Worm (Caenorhabditis elegans) whole organism, early embryonic: Measurements from ENCODE around the gene ssup-72.

Experiments
- B0310.2 ChIP-seq: sonication (generic microtip); optimal IDR thresholded peaks from 2 replicates; lab custom pipeline; 2016; ENCODE audit warnings: mild to moderate bottlenecking, missing genetic modification characterization, missing compliant biosample characterization
- F13C5.2 ChIP-seq: sonication (generic microtip); optimal IDR thresholded peaks from 2 replicates; lab custom pipeline; 2017; ENCODE audit warnings: mild to moderate bottlenecking, missing genetic modification characterization, inconsistent platforms, missing compliant biosample characterization
- aly-1 ChIP-seq: sonication (generic microtip); optimal IDR thresholded peaks from 2 replicates; lab custom pipeline; 2016; ENCODE audit warnings: missing genetic modification characterization, missing compliant biosample characterization
- ama-1 ChIP-seq: fragments of 150-350 bp; optimal IDR thresholded peaks from 2 replicates; lab custom pipeline; 2014
- ceh-13 ChIP-seq: fragments of 200-800 bp; sonication (Bioruptor generic); optimal IDR thresholded peaks from 2 replicates; lab custom pipeline; 2018; ENCODE audit warnings: mild to moderate bottlenecking, missing genetic modification characterization, missing compliant biosample characterization
- ceh-36 ChIP-seq: sonication (generic microtip); optimal IDR thresholded peaks from 2 replicates; lab custom pipeline; 2016; ENCODE audit warnings: missing genetic modification characterization, inconsistent platforms, missing compliant biosample characterization
- ets-7 ChIP-seq: sonication (generic microtip); optimal IDR thresholded peaks from 2 replicates; lab custom pipeline; 2016; ENCODE audit warnings: missing genotype, missing genetic modification characterization, missing compliant biosample characterization
- flt-1 ChIP-seq: fragments of 200-800 bp; sonication (Bioruptor generic); IDR thresholded peaks from 2 replicates; pipeline ENCODE4 v1.3.6; 2022; ENCODE audit warnings: missing genetic modification characterization, missing compliant biosample characterization
- hmbx-1 ChIP-seq: sonication (generic microtip); optimal IDR thresholded peaks from 2 replicates; lab custom pipeline; 2016; ENCODE audit warnings: mild to moderate bottlenecking, missing genetic modification characterization, missing compliant biosample characterization
- hmg-4 ChIP-seq: fragments of 200-800 bp; sonication (Bioruptor generic); optimal IDR thresholded peaks from 2 replicates; lab custom pipeline; 2018; ENCODE audit warnings: mild to moderate bottlenecking, missing genetic modification characterization, missing compliant biosample characterization
- hnd-1 ChIP-seq: sonication (generic microtip); optimal IDR thresholded peaks from 2 replicates; lab custom pipeline; 2016; ENCODE audit warnings: missing genetic modification characterization, missing compliant biosample characterization
- pes-1 ChIP-seq: fragments of 200-800 bp; sonication (Bioruptor generic); IDR thresholded peaks from 2 replicates; pipeline ENCODE4 v1.3.6; 2022; ENCODE audit warnings: missing genetic modification reagents, missing genetic modification characterization, missing compliant biosample characterization
- scrt-1 ChIP-seq: fragments of 200-800 bp; sonication (Bioruptor generic); IDR thresholded peaks from 2 replicates; pipeline ENCODE4 v1.3.6; 2022; ENCODE audit warnings: missing genetic modification characterization, missing compliant biosample characterization
- sea-1 ChIP-seq: fragments of 200-800 bp; sonication (Bioruptor generic); conservative IDR thresholded peaks from 2 replicates; pipeline ENCODE4 v1.3.6; 2022; ENCODE audit warnings: missing genetic modification characterization, missing compliant biosample characterization
- tbx-11 ChIP-seq: fragments of 200-800 bp; sonication (Bioruptor generic); IDR thresholded peaks from 2 replicates; pipeline ENCODE4 v1.3.6; 2022; ENCODE audit warnings: missing genetic modification characterization, missing compliant biosample characterization
- tbx-37 ChIP-seq: fragments of 200-800 bp; sonication (Bioruptor generic); conservative IDR thresholded peaks from 2 replicates; pipeline ENCODE4 v1.3.6; 2022; ENCODE audit warnings: missing genetic modification reagents, missing genetic modification characterization, missing compliant biosample characterization
- tra-4 ChIP-seq: sonication (generic microtip); optimal IDR thresholded peaks from 2 replicates; lab custom pipeline; 2017; ENCODE audit warnings: missing genetic modification characterization, missing compliant biosample characterization

Gene ssup-72

DNA sequence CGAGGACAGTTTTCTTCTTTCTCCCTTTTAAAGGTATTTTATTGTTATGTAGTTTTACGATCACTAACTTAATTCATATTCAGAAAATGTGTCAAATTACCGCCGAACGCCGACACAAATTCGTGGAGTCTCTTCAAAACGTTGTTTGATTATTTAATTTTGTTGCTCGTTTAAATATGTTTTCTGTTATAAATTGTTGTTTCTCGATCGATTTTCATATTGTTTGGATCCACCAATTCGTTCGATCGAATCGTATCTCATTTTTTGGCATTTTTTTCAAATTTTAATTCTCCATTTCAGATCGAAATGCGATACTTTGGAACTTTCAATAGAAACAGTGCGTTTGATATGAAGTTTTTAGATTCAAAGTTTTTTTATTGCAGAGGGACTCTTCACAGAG, 33.8 kb upstream of the ssup-72 start, which contains the start of gene F41G3.6:
TSS of gene F41G3.6 (plus strand) at position 301 of the 400 bp plus-strand sequence.
- TF ChIP-seq flt-1 (GFP tag; lab: Robert Waterston, UW) (no peak), sea-1 (GFP tag; lab: Robert Waterston, UW) (no peak), tra-4 (tag; lab: Kevin White, UChicago) (no peak), pes-1 (no peak), tbx-37 (no peak), tbx-11 (GFP tag; lab: Robert Waterston, UW) (no peak), B0310.2 (tag; lab: Kevin White, UChicago) (no peak), hnd-1 (no peak), hmg-4 (GFP tag; lab: Kevin White, UChicago) (no peak), F13C5.2 (tag; lab: Kevin White, UChicago) (no peak)

DNA sequence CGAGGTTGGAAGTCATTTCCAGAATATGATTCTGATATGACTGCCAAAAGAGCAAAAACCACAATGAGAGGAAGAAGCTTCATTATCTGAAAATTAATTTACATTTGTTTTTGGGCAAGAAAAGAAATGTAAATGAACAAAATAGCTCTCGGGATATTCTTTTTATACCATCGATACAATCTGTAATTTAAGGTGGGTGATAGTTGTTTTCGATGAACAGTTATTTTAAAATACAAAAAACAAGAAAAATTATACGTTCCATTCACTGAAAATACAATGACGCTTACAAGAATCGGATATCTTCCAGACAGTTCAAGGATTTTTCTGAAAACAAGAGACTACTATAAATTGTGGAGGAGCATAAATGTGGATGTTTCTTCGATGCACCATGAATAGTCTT, 31.8 kb upstream of the ssup-72 start, which contains the start of gene ins-15:
TSS of gene ins-15 (minus strand) at position 101 of the 400 bp plus-strand sequence.
- no peak for TF ChIP-seq ama-1
- TF ChIP-seq flt-1 (GFP tag; lab: Robert Waterston, UW), result no peak
- TF ChIP-seq hmg-4 (GFP tag; lab: Kevin White, UChicago), result no peak
- no peak for TF ChIP-seq ceh-13 (GFP tag; lab: Kevin White, UChicago)
- TF ChIP-seq hmbx-1 (tag; lab: Kevin White, UChicago), result no peak

DNA sequence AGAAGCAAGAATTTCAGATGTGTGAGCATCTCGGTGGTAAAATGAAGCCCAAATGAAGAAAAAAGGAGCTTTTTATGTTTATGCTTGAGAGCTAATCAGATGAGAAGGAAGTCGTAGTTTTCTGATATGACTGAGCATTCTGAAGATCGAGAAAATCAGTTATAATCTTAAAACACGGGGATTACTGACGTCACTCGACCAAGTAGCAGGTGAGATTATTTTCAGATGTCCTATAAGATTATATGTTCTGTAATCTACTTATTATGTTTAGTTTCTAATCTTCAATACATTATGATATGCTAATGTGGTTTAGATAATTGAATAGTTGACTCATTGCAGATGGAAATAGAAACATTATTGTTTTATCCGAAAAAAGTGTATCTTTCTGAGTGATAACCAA, 30.6 kb upstream of the ssup-72 start, which contains the start of gene ins-14:
TSS of gene ins-14 (minus strand) at position 32 of the 400 bp plus-strand sequence.
- TF ChIP-seq hnd-1, result no peak
- no peak for TF ChIP-seq hmbx-1 (tag; lab: Kevin White, UChicago)
- TF ChIP-seq scrt-1 (GFP tag; lab: Robert Waterston, UW), result no peak
- no peak for TF ChIP-seq aly-1 (tag; lab: Kevin White, UChicago)
- no peak for TF ChIP-seq hmg-4 (GFP tag; lab: Kevin White, UChicago)

DNA sequence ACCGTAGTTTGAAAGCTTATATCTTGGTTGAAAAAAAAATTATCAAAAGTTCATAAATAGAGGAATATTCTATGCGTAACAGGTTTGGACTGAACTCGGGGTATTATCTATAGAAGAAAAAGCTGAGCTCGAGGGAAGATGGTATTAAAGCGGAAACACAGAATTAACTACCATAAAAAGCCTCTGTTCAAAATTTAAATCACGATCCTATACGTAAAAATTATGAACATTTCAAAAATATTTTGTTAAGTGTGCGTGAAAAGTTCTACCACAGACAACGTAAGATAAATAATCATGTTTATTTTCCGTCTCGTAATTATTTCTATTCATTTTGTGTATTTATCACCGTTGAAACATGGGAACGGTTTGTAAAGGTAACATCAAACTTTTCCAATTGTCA, 30.0 kb upstream of the ssup-72 start, which contains the start of gene F41G3.5:
TSS of gene F41G3.5 (plus strand) at position 301 of the 400 bp plus-strand sequence.
- TF ChIP-seq tra-4 (tag; lab: Kevin White, UChicago) (no peak), tbx-11 (GFP tag; lab: Robert Waterston, UW) (no peak), sea-1 (GFP tag; lab: Robert Waterston, UW) (no peak), pes-1 (no peak), ceh-36 (tag; lab: Kevin White, UChicago) (no peak), hmbx-1 (tag; lab: Kevin White, UChicago) (no peak), hmg-4 (GFP tag; lab: Kevin White, UChicago) (no peak), scrt-1 (GFP tag; lab: Robert Waterston, UW) (no peak), B0310.2 (tag; lab: Kevin White, UChicago) (no peak), ets-7 (tag; lab: Kevin White, UChicago) (no peak), ama-1 (no peak), ceh-13 (GFP tag; lab: Kevin White, UChicago) (no peak), aly-1 (tag; lab: Kevin White, UChicago) (no peak), F13C5.2 (tag; lab: Kevin White, UChicago) (no peak), flt-1 (GFP tag; lab: Robert Waterston, UW) (no peak), hnd-1 (no peak), tbx-37 (no peak)

DNA sequence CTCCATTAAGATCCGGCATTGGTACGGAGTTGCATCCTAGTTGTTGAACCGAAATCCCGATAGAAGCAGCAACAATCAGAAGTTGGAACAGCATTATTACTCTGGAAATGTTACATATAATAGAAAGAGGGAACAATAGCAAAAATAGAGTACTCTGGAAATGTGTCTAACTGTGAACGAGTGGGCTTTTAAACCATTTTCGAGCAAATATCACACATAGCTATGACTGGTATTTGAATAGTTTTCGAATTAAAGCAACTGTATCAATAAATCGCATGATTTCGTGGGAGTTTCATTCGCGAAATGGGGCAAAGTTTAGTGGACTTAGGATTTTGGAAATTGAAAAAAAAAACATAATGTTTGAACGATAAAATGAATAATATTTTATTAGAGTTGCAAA, 27.0 kb upstream of the ssup-72 start, which contains the start of gene F41G3.10:
TSS of gene F41G3.10 (minus strand) at position 101 of the 400 bp plus-strand sequence.
- TF ChIP-seq pes-1 (no peak), hnd-1 (no peak)

DNA sequence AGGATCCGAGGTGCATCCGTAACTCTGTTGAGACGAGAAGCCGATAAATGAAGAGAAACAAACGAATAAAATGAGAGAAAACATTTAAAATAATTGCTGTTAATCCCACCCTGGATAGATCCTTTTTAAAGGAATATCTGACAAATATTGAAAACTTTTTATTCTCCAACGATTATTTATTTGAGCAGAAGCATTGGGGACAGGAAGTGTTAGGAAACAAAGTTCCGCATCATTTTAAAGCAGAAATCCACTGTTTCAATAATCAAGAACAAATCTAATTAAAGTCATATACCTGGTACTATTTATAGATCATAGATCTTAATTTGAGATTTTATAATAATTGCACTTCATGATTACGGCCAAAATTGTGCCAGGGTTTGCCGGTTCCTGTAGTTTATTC, 25.5 kb upstream of the ssup-72 start, which contains the start of gene F41G3.20:
TSS of gene F41G3.20 (minus strand) at position 101 of the 400 bp plus-strand sequence.
- TF ChIP-seq ets-7 (tag; lab: Kevin White, UChicago) (no peak), ama-1 (no peak), flt-1 (GFP tag; lab: Robert Waterston, UW) (no peak), scrt-1 (GFP tag; lab: Robert Waterston, UW) (no peak), aly-1 (tag; lab: Kevin White, UChicago) (no peak), ceh-36 (tag; lab: Kevin White, UChicago) (no peak), F13C5.2 (tag; lab: Kevin White, UChicago) (no peak), sea-1 (GFP tag; lab: Robert Waterston, UW) (no peak), hmg-4 (GFP tag; lab: Kevin White, UChicago) (no peak), ceh-13 (GFP tag; lab: Kevin White, UChicago) (no peak), hmbx-1 (tag; lab: Kevin White, UChicago) (no peak), tra-4 (tag; lab: Kevin White, UChicago) (no peak), tbx-11 (GFP tag; lab: Robert Waterston, UW) (no peak), hnd-1 (no peak), pes-1 (no peak), tbx-37 (no peak)

DNA sequence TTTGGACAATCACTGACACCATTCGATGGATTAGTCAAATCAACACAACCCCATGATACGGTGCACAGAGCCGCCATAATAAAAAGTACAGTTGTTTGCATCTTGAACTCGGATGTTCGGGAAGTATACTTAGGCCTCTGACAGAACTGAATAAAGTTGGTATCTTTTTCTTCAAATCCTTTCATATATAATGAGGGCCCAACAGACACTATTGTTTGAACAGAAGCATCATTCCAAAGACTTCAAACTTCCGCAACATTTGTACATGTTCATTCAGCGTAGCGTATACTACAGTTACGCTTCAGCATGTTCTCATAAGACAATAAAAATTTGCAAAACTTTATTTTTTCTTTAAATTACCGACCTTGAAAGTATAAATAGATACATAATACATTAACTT, 24.4 kb upstream of the ssup-72 start, which contains the start of gene F41G3.19:
TSS of gene F41G3.19 (minus strand) at position 101 of the 400 bp plus-strand sequence.
- TF ChIP-seq ama-1, result no peak
- TF ChIP-seq aly-1 (tag; lab: Kevin White, UChicago), result no peak
- TF ChIP-seq pes-1, result no peak
- no peak for TF ChIP-seq B0310.2 (tag; lab: Kevin White, UChicago)
- no peak for TF ChIP-seq hnd-1
- TF ChIP-seq F13C5.2 (tag; lab: Kevin White, UChicago), result no peak
- TF ChIP-seq ets-7 (tag; lab: Kevin White, UChicago), result no peak

- no peak for TF ChIP-seq ceh-36 (tag; lab: Kevin White, UChicago)
These were observed 23.5 kb upstream of the ssup-72 start, which contains the start of gene F41G3.21 for ce11 chrII:6752850-6753249. Gene F41G3.21, minus strand, starts transcription at chrII:6752950.
